Worm (Caenorhabditis elegans) whole organism, L1 larva: ENCODE results near the gene Y54G2A.12.

ENCODE experiments used
- F16B12.6 ChIP-seq: fragments of 150-350 bp; optimal IDR thresholded peaks from 2 replicates; lab custom pipeline; 2014; ENCODE audit warnings: missing biosample characterization, missing genetic modification characterization
- Y116A8C.19 ChIP-seq: sonication (generic microtip); optimal IDR thresholded peaks from 2 replicates; lab custom pipeline; 2016; ENCODE audit warnings: missing compliant biosample characterization, missing genetic modification characterization, borderline replicate concordance
- alr-1 ChIP-seq: fragments of 200-800 bp; sonication (Bioruptor generic); optimal IDR thresholded peaks from 2 replicates; lab custom pipeline; 2018; ENCODE audit warnings: borderline replicate concordance, mild to moderate bottlenecking, missing genetic modification characterization, missing compliant biosample characterization
- ama-1 ChIP-seq: fragments of 150-350 bp; optimal IDR thresholded peaks from 2 replicates; lab custom pipeline; 2014
- ceh-82 ChIP-seq, 3 experiments: fragments of 150-350 bp in 1 of 3; sonication (generic microtip) in 2 of 3; optimal IDR thresholded peaks; 2 replicates each; lab custom pipeline; 2014 to 2017; ENCODE audit warnings: missing biosample characterization in 3 of 3, missing genetic modification characterization in 3 of 3
- ceh-90 ChIP-seq: sonication (generic microtip); optimal IDR thresholded peaks from 2 replicates; lab custom pipeline; 2016; ENCODE audit warnings: missing genetic modification characterization, missing compliant biosample characterization
- dpl-1 ChIP-seq, 3 experiments: fragments of 150-350 bp in 2 of 3; sonication (generic microtip) in 1 of 3; optimal IDR thresholded peaks; 2 replicates each; lab custom pipeline; 2014 to 2017; ENCODE audit warnings: missing biosample characterization in 3 of 3, missing genetic modification characterization in 3 of 3, missing genetic modification reagents in 3 of 3
- dsc-1 ChIP-seq: sonication (generic microtip); optimal IDR thresholded peaks from 2 replicates; lab custom pipeline; 2016; ENCODE audit warnings: mild to moderate bottlenecking, missing genetic modification characterization, missing compliant biosample characterization
- efl-1 ChIP-seq, 4 experiments: fragments of 150-350 bp; optimal IDR thresholded peaks in 3 of 4; peaks in 1 of 4; 1 replicate in 1 of 4; 2 replicates in 3 of 4; lab custom pipeline; 2014; ENCODE audit warnings: missing biosample characterization in 2 of 4, missing genetic modification characterization in 2 of 4, missing genetic modification reagents in 2 of 4
- egl-13 ChIP-seq: sonication (generic microtip); optimal IDR thresholded peaks from 2 replicates; lab custom pipeline; 2016; ENCODE audit warnings: missing genotype, missing genetic modification reagents, missing genetic modification characterization, missing compliant biosample characterization
- elt-2 ChIP-seq: sonication (generic microtip); optimal IDR thresholded peaks from 2 replicates; lab custom pipeline; 2016; ENCODE audit warnings: missing genetic modification characterization, mild to moderate bottlenecking, inconsistent platforms, missing compliant biosample characterization, missing genetic modification reagents
- ets-5 ChIP-seq: fragments of 200-800 bp; sonication (Bioruptor generic); IDR thresholded peaks from 2 replicates; pipeline ENCODE4 v1.3.6; 2022; ENCODE audit warnings: missing genetic modification characterization, missing compliant biosample characterization
- fkh-10 ChIP-seq: sonication (generic microtip); optimal IDR thresholded peaks from 2 replicates; lab custom pipeline; 2017; ENCODE audit warnings: missing biosample characterization, missing genetic modification reagents, missing genetic modification characterization
- fkh-4 ChIP-seq: sonication (generic microtip); optimal IDR thresholded peaks from 2 replicates; lab custom pipeline; 2016; ENCODE audit warnings: missing compliant biosample characterization, missing genetic modification characterization, borderline replicate concordance
- fkh-8 ChIP-seq: sonication (generic microtip); optimal IDR thresholded peaks from 2 replicates; lab custom pipeline; 2016; ENCODE audit warnings: mild to moderate bottlenecking, missing genetic modification characterization, missing compliant biosample characterization
- grh-1 ChIP-seq: fragments of 200-800 bp; sonication (Bioruptor generic); IDR thresholded peaks from 2 replicates; pipeline ENCODE4 v1.3.6; 2022; ENCODE audit warnings: missing genetic modification reagents, missing genetic modification characterization, missing compliant biosample characterization
- hlh-4 ChIP-seq: sonication (generic microtip); optimal IDR thresholded peaks from 2 replicates; lab custom pipeline; 2016; ENCODE audit warnings: mild to moderate bottlenecking, missing genetic modification characterization, missing compliant biosample characterization
- hpl-2 ChIP-seq: fragments of 150-350 bp; optimal IDR thresholded peaks from 2 replicates; lab custom pipeline; 2014; ENCODE audit warnings: missing biosample characterization, missing genetic modification reagents, missing genetic modification characterization
- irx-1 ChIP-seq: sonication (generic microtip); optimal IDR thresholded peaks from 2 replicates; lab custom pipeline; 2016; ENCODE audit warnings: missing genetic modification characterization, missing compliant biosample characterization
- isw-1 ChIP-seq: fragments of 200-800 bp; sonication (Bioruptor generic); IDR thresholded peaks from 2 replicates; pipeline ENCODE4 v1.3.6; 2022; ENCODE audit warnings: missing genetic modification characterization, missing compliant biosample characterization
- lin-13 ChIP-seq: fragments of 150-350 bp; optimal IDR thresholded peaks from 2 replicates; lab custom pipeline; 2014; ENCODE audit warnings: missing biosample characterization, missing genetic modification reagents, missing genetic modification characterization
- lin-14 ChIP-seq: fragments of 200-800 bp; sonication (Bioruptor generic); optimal IDR thresholded peaks from 2 replicates; lab custom pipeline; 2018; ENCODE audit warnings: mild to moderate bottlenecking, missing genetic modification characterization, moderate library complexity, missing compliant biosample characterization
- lin-35 ChIP-seq, 2 experiments: fragments of 150-350 bp; optimal IDR thresholded peaks; 2 replicates each; lab custom pipeline; 2014; ENCODE audit warnings: missing biosample characterization in 2 of 2, missing genetic modification characterization in 2 of 2, missing genetic modification reagents in 2 of 2
- lin-39 ChIP-seq: fragments of 150-350 bp; optimal IDR thresholded peaks from 2 replicates; lab custom pipeline; 2014; ENCODE audit warnings: missing biosample characterization, missing genetic modification reagents, missing genetic modification characterization
- lsy-2 ChIP-seq, 2 experiments: fragments of 150-350 bp; optimal IDR thresholded peaks; 2 replicates each; lab custom pipeline; 2014; ENCODE audit warnings: missing biosample characterization in 2 of 2, missing genetic modification characterization in 2 of 2
- mab-9 ChIP-seq: fragments of 200-800 bp; sonication (Bioruptor generic); IDR thresholded peaks from 2 replicates; pipeline ENCODE4 v1.3.6; 2022; ENCODE audit warnings: missing genetic modification reagents, missing genetic modification characterization, missing compliant biosample characterization
- mep-1 ChIP-seq: fragments of 150-350 bp; optimal IDR thresholded peaks from 2 replicates; lab custom pipeline; 2014; ENCODE audit warnings: missing biosample characterization, missing genetic modification characterization
- nhr-11 ChIP-seq: fragments of 150-350 bp; optimal IDR thresholded peaks from 2 replicates; lab custom pipeline; 2014; ENCODE audit warnings: missing biosample characterization, missing genetic modification characterization
- nhr-19 ChIP-seq: fragments of 200-800 bp; sonication (Bioruptor generic); conservative IDR thresholded peaks from 2 replicates; pipeline ENCODE4 v1.3.6; 2022; ENCODE audit warnings: missing genetic modification characterization, missing compliant biosample characterization
- nhr-20 ChIP-seq: sonication (generic microtip); optimal IDR thresholded peaks from 2 replicates; lab custom pipeline; 2016; ENCODE audit warnings: mild to moderate bottlenecking, missing genetic modification characterization, missing compliant biosample characterization
- nhr-237 ChIP-seq: fragments of 150-350 bp; optimal IDR thresholded peaks from 2 replicates; lab custom pipeline; 2014; ENCODE audit warnings: missing biosample characterization, missing genetic modification characterization
- nhr-47 ChIP-seq: sonication (generic microtip); optimal IDR thresholded peaks from 2 replicates; lab custom pipeline; 2016; ENCODE audit warnings: mild to moderate bottlenecking, missing genetic modification characterization, moderate library complexity, missing compliant biosample characterization
- nhr-71 ChIP-seq: sonication (generic microtip); optimal IDR thresholded peaks from 2 replicates; lab custom pipeline; 2016; ENCODE audit warnings: mild to moderate bottlenecking, missing genetic modification characterization, moderate library complexity, missing compliant biosample characterization
- nhr-76 ChIP-seq: sonication (generic microtip); optimal IDR thresholded peaks from 2 replicates; lab custom pipeline; 2017; ENCODE audit warnings: missing biosample characterization, missing genetic modification characterization
- nhr-90 ChIP-seq: sonication (generic microtip); optimal IDR thresholded peaks from 2 replicates; lab custom pipeline; 2016; ENCODE audit warnings: mild to moderate bottlenecking, missing genetic modification characterization, missing compliant biosample characterization; ENCODE audit not compliant: poor library complexity
- pag-3 ChIP-seq: sonication (generic microtip); optimal IDR thresholded peaks from 2 replicates; lab custom pipeline; 2017; ENCODE audit warnings: missing genetic modification characterization, mild to moderate bottlenecking, missing compliant biosample characterization, antibody characterized with exemption, borderline replicate concordance; ENCODE audit not compliant: insufficient read depth
- pqm-1 ChIP-seq: sonication (generic microtip); optimal IDR thresholded peaks from 3 replicates; lab custom pipeline; 2017; ENCODE audit warnings: missing biosample characterization, missing genetic modification characterization
- rnt-1 ChIP-seq: sonication (generic microtip); optimal IDR thresholded peaks from 2 replicates; lab custom pipeline; 2016; ENCODE audit warnings: mild to moderate bottlenecking, missing genetic modification characterization, moderate library complexity, missing compliant biosample characterization
- snu-23 ChIP-seq: sonication (generic microtip); optimal IDR thresholded peaks from 2 replicates; lab custom pipeline; 2016; ENCODE audit warnings: missing genetic modification characterization, missing compliant biosample characterization
- sox-4 ChIP-seq: sonication (generic microtip); optimal IDR thresholded peaks from 2 replicates; lab custom pipeline; 2016; ENCODE audit warnings: missing genetic modification characterization, missing compliant biosample characterization
- sptf-1 ChIP-seq: fragments of 150-350 bp; optimal IDR thresholded peaks from 2 replicates; lab custom pipeline; 2014; ENCODE audit warnings: missing biosample characterization, missing genetic modification characterization
- swsn-7 ChIP-seq: sonication (generic microtip); optimal IDR thresholded peaks from 2 replicates; lab custom pipeline; 2016; ENCODE audit warnings: missing genetic modification characterization, missing compliant biosample characterization
- tbx-2 ChIP-seq: sonication (generic microtip); optimal IDR thresholded peaks from 2 replicates; lab custom pipeline; 2016; ENCODE audit warnings: missing genetic modification characterization, missing compliant biosample characterization
- unc-62 ChIP-seq: fragments of 150-350 bp; optimal IDR thresholded peaks from 2 replicates; lab custom pipeline; 2014; ENCODE audit warnings: missing biosample characterization, missing genetic modification reagents, missing genetic modification characterization
- unc-86 ChIP-seq: sonication (generic microtip); optimal IDR thresholded peaks from 2 replicates; lab custom pipeline; 2016; ENCODE audit warnings: missing genetic modification characterization, missing compliant biosample characterization
- unc-98 ChIP-seq: fragments of 200-800 bp; sonication (Bioruptor generic); IDR thresholded peaks from 2 replicates; pipeline ENCODE4 v1.3.6; 2022; ENCODE audit warnings: missing genetic modification characterization, missing compliant biosample characterization
- xbp-1 ChIP-seq: sonication (generic microtip); optimal IDR thresholded peaks from 2 replicates; lab custom pipeline; 2016; ENCODE audit warnings: missing genetic modification characterization, missing compliant biosample characterization
- zip-4 ChIP-seq: fragments of 200-800 bp; sonication (Bioruptor generic); optimal IDR thresholded peaks from 2 replicates; lab custom pipeline; 2018; ENCODE audit warnings: mild to moderate bottlenecking, missing genetic modification characterization, moderate library complexity, missing compliant biosample characterization
- ztf-4 ChIP-seq: fragments of 150-350 bp; optimal IDR thresholded peaks from 2 replicates; lab custom pipeline; 2014; ENCODE audit warnings: missing biosample characterization, missing genetic modification characterization

Y54G2A.12 gene

ce11 chrIV:2775992-2776630 is 6.5 kb downstream of the Y54G2A.12 start:
- peak in 2 of 3 experiments; percentile 17 to 26 for TF ChIP-seq dpl-1 (GFP tag; optimal IDR thresholded peaks at IDR 0.05; lab: Kevin White, UChicago)
- TF ChIP-seq fkh-8 (tag; lab: Kevin White, UChicago), result peak; percentile 23
- TF ChIP-seq lin-39 (tag; lab: Kevin White, UChicago), result peak; percentile 9
- no peak for TF ChIP-seq hpl-2 (GFP tag; lab: Kevin White, UChicago)
- no peak for TF ChIP-seq lin-13
- peak; percentile 80 for TF ChIP-seq nhr-71
- peak; percentile 56 for TF ChIP-seq tbx-2
- no peak for TF ChIP-seq nhr-90
- peak in 1 of 3 experiments; percentile 42 for TF ChIP-seq ceh-82 (tag; optimal IDR thresholded peaks at IDR 0.05; lab: Kevin White, UChicago)
- TF ChIP-seq dsc-1, result peak; percentile 25
- TF ChIP-seq irx-1 (tag; lab: Kevin White, UChicago), result peak; percentile 25
- TF ChIP-seq nhr-19 (GFP tag; lab: Robert Waterston, UW), result peak; percentile 47
- TF ChIP-seq nhr-20 (tag; lab: Kevin White, UChicago), result peak; percentile 51
- peak; percentile 31 for TF ChIP-seq ama-1 (lab: Kevin White, UChicago)
- TF ChIP-seq pag-3 (tag; lab: Kevin White, UChicago), result peak; percentile 95
- TF ChIP-seq fkh-10 (GFP tag; lab: Kevin White, UChicago), result peak; percentile 40
- TF ChIP-seq lin-14 (GFP tag; lab: Kevin White, UChicago), result peak; percentile 89
- peak; percentile 47 to 53 for TF ChIP-seq efl-1 (optimal IDR thresholded peaks at IDR 0.05; lab: Kevin White, UChicago)
- peak; percentile 27 to 92 for TF ChIP-seq efl-1 (GFP tag; optimal IDR thresholded peaks at IDR 0.05 in 1 of 2; lab: Kevin White, UChicago)
- TF ChIP-seq swsn-7 (tag; lab: Kevin White, UChicago), result peak; percentile 60
- peak; percentile 27 for TF ChIP-seq unc-86
- TF ChIP-seq pqm-1 (tag; lab: Kevin White, UChicago), result no peak
- peak; percentile 19 for TF ChIP-seq egl-13 (tag; lab: Kevin White, UChicago)
- TF ChIP-seq lin-35 (GFP tag; optimal IDR thresholded peaks at IDR 0.05; lab: Kevin White, UChicago), result peak; percentile 1 to 47
- peak; percentile 65 for TF ChIP-seq xbp-1 (tag; lab: Kevin White, UChicago)
- TF ChIP-seq nhr-47, result peak; percentile 64
- TF ChIP-seq fkh-4, result no peak
- no peak for TF ChIP-seq nhr-76 (tag; lab: Kevin White, UChicago)
- TF ChIP-seq isw-1, result peak; percentile 42; the same call in 1 of the 2 replicates
- peak; percentile 43 to 52 for TF ChIP-seq lsy-2 (tag; optimal IDR thresholded peaks at IDR 0.05; lab: Kevin White, UChicago)
- TF ChIP-seq rnt-1, result peak; percentile 87
- TF ChIP-seq snu-23 (GFP tag; lab: Kevin White, UChicago), result peak; percentile 64
- TF ChIP-seq sptf-1 (tag; lab: Kevin White, UChicago), result no peak
- peak; percentile 36 for TF ChIP-seq mep-1 (tag; lab: Kevin White, UChicago)

ce11 chrIV:2774500-2774899 is 8.1 kb downstream of the Y54G2A.12 start:
- TF ChIP-seq ceh-90 (tag; lab: Kevin White, UChicago) (no peak), nhr-11 (tag; lab: Kevin White, UChicago) (peak; percentile 35), unc-98 (GFP tag; lab: Robert Waterston, UW) (no peak), mep-1 (tag; lab: Kevin White, UChicago) (peak; percentile 94), ets-5 (GFP tag; lab: Robert Waterston, UW) (no peak), hpl-2 (GFP tag; lab: Kevin White, UChicago) (peak; percentile 65), lin-39 (tag; lab: Kevin White, UChicago) (no peak), lin-14 (GFP tag; lab: Kevin White, UChicago) (peak; percentile 94), zip-4 (GFP tag; lab: Kevin White, UChicago) (no peak), pag-3 (tag; lab: Kevin White, UChicago) (peak; percentile 96), mab-9 (GFP tag; lab: Robert Waterston, UW) (0 out of 2 replicates have a peak, but pooled peaks have one; percentile 30), xbp-1 (tag; lab: Kevin White, UChicago) (peak; percentile 63), sox-4 (no peak), grh-1 (GFP tag; lab: Robert Waterston, UW) (peak; percentile 95), ceh-82 (tag; optimal IDR thresholded peaks at IDR 0.05; lab: Kevin White, UChicago) (peak; percentile 12 to 75 (median 55)), unc-62 (no peak), hlh-4 (tag; lab: Kevin White, UChicago) (no peak), nhr-19 (GFP tag; lab: Robert Waterston, UW) (peak; percentile 92), alr-1 (tag; lab: Kevin White, UChicago) (no peak), F16B12.6 (tag; lab: Kevin White, UChicago) (no peak), elt-2 (tag; lab: Kevin White, UChicago) (peak; percentile 16), dpl-1 (GFP tag; optimal IDR thresholded peaks at IDR 0.05; lab: Kevin White, UChicago) (peak; percentile 49 to 68 (median 67)), ama-1 (lab: Kevin White, UChicago) (peak; percentile 89), ztf-4 (tag; lab: Kevin White, UChicago) (peak; percentile 70), Y116A8C.19 (tag; lab: Kevin White, UChicago) (no peak), egl-13 (tag; lab: Kevin White, UChicago) (no peak), nhr-237 (peak; percentile 70)
